Worm (Caenorhabditis elegans): Measurements from ENCODE around the gene ctsa-1.2.

DNA sequence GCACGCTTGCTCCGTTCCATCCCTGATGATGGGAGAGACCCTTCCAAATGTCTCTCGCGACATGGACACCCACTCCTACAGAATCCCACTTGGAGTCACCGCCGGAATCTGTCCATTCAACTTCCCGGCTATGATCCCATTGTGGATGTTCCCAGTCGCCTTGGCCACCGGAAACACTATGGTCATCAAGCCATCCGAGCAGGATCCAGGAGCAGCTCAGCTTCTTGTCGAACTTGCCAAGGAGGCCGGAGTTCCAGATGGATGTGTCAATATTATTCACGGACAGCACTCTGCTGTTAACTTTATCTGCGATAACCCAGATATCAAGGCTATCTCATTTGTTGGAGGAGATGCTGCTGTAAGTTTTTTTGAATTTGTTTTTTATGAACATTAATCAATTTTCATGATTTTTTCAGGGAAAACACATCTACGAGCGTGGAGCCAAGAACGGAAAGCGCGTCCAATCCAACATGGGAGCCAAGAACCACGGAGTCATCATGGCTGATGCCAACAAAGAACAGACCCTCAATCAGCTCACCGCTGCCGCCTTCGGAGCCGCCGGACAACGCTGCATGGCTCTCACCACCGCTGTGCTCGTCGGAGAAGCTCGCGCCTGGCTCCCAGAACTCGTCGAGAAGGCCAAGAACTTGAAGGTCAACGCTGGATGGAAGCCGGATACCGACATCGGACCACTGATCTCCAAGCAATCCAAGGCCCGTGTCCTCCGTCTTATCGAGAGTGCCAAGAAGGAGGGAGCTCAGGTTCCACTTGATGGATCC is 9.2 kb upstream of the ctsa-1.2 start:
- TF ChIP-seq B0336.3 (GFP tag; IDR thresholded peaks at IDR 0.05): no peak
- no peak for TF ChIP-seq lin-35 (GFP tag; optimal IDR thresholded peaks at IDR 0.05)
- no peak for TF ChIP-seq mxl-1 (tag; optimal IDR thresholded peaks at IDR 0.05)
- no peak for TF ChIP-seq C17E4.6 (GFP tag; IDR thresholded peaks at IDR 0.05)
- TF ChIP-seq hmg-1.2 (GFP tag; IDR thresholded peaks at IDR 0.05): no peak
- no peak for TF ChIP-seq snpc-1.1 (tag; optimal IDR thresholded peaks at IDR 0.05; ENCODE audit: insufficient read depth)
- TF ChIP-seq repo-1 (tag; optimal IDR thresholded peaks at IDR 0.05): no peak
- no peak for TF ChIP-seq lag-1 (GFP tag; IDR thresholded peaks at IDR 0.05)
- no peak for TF ChIP-seq ekl-4 (GFP tag; IDR thresholded peaks at IDR 0.05)
- TF ChIP-seq egl-44 (GFP tag; IDR thresholded peaks at IDR 0.05): no peak
- TF ChIP-seq egrh-3 (GFP tag; IDR thresholded peaks at IDR 0.05): peak; percentile 84; the same call in 1 of the 2 replicates
- TF ChIP-seq mcd-1 (GFP tag; IDR thresholded peaks at IDR 0.05): no peak; the same call in 1 of the 2 replicates
- no peak for TF ChIP-seq nfya-1 (tag; optimal IDR thresholded peaks at IDR 0.05; ENCODE audit: borderline replicate concordance, insufficient read depth)

Data from whole organism, young adult.